Fruit fly (Drosophila melanogaster): Measurements from ENCODE around the gene CG8173.

DNA sequence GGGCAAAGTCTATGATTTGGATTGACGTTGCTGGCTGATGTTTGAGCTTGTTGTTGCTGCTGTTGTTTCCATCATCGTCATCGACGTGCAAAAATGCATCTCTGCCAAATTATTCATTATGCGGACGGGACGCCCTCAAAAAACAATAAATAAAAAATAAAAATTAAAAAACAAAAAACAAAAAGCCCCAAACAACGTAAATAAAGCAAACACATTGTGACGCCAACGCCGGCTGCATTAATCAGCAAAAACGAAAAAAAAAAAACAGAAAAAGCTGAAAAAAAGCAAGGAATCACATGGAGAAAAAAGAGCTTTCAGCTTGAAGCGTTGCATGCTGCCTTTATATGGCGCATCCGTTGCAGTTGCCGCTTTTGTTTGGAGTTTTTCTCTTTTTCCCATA, 22.6 kb upstream of the CG8173 start:
- TF ChIP-seq CG8478 (optimal IDR thresholded peaks at IDR 0.05) (no peak), CTCF (optimal IDR thresholded peaks at IDR 0.05) (no peak)

Measured in S2 (cell line).